Worm (Caenorhabditis elegans) whole organism, young adult: ENCODE results near the gene rcan-1.

ENCODE experiments used
- B0019.2 ChIP-seq: fragments of 200-800 bp; sonication (Bioruptor generic); conservative IDR thresholded peaks from 2 replicates; pipeline ENCODE4 v1.3.6; 2022; ENCODE audit warnings: missing genetic modification reagents, missing genetic modification characterization, missing compliant biosample characterization
- B0261.1 ChIP-seq: sonication (generic microtip); optimal IDR thresholded peaks from 2 replicates; lab custom pipeline; 2016; ENCODE audit warnings: mild to moderate bottlenecking, missing genetic modification characterization, moderate library complexity, missing compliant biosample characterization
- C17E4.6 ChIP-seq: fragments of 200-800 bp; sonication (Bioruptor generic); IDR thresholded peaks from 2 replicates; pipeline ENCODE4 v1.3.6; 2022; ENCODE audit warnings: missing genetic modification reagents, missing genetic modification characterization, missing compliant biosample characterization
- D2030.7 ChIP-seq: fragments of 200-800 bp; sonication (Bioruptor generic); IDR thresholded peaks from 2 replicates; pipeline ENCODE4 v1.3.6; 2022; ENCODE audit warnings: missing genetic modification reagents, missing genetic modification characterization, missing compliant biosample characterization
- F33H1.4 ChIP-seq: fragments of 200-800 bp; sonication (Bioruptor generic); IDR thresholded peaks from 2 replicates; pipeline ENCODE4 v1.3.6; 2022; ENCODE audit warnings: missing genetic modification reagents, missing genetic modification characterization, missing compliant biosample characterization
- F37B4.10 ChIP-seq: fragments of 200-800 bp; sonication (Bioruptor generic); IDR thresholded peaks from 2 replicates; pipeline ENCODE4 v1.3.6; 2022; ENCODE audit warnings: missing genetic modification characterization, missing compliant biosample characterization
- F39B2.1 ChIP-seq: fragments of 200-800 bp; sonication (Bioruptor generic); IDR thresholded peaks from 2 replicates; pipeline ENCODE4 v1.3.6; 2022; ENCODE audit warnings: missing genetic modification reagents, missing genetic modification characterization, missing compliant biosample characterization
- F55B11.4 ChIP-seq: sonication (generic microtip); optimal IDR thresholded peaks from 2 replicates; lab custom pipeline; 2016; ENCODE audit warnings: missing compliant biosample characterization, missing genetic modification characterization, borderline replicate concordance; ENCODE audit not compliant: insufficient read depth
- F57C9.4 ChIP-seq: sonication (generic microtip); optimal IDR thresholded peaks from 2 replicates; lab custom pipeline; 2017; ENCODE audit warnings: mild to moderate bottlenecking, missing genetic modification characterization, missing compliant biosample characterization
- K11D2.4 ChIP-seq: fragments of 200-800 bp; sonication (Bioruptor generic); IDR thresholded peaks from 2 replicates; pipeline ENCODE4 v1.3.6; 2022; ENCODE audit warnings: missing genetic modification reagents, missing genetic modification characterization, missing compliant biosample characterization
- K12H6.12 ChIP-seq: fragments of 200-800 bp; sonication (Bioruptor generic); optimal IDR thresholded peaks from 2 replicates; lab custom pipeline; 2018; ENCODE audit warnings: mild to moderate bottlenecking, missing genetic modification characterization, missing compliant biosample characterization
- Y56A3A.18 ChIP-seq: fragments of 200-800 bp; sonication (Bioruptor generic); IDR thresholded peaks from 2 replicates; pipeline ENCODE4 v1.3.6; 2022; ENCODE audit warnings: missing genetic modification reagents, missing genetic modification characterization, missing compliant biosample characterization
- Y67H2A.10 ChIP-seq: fragments of 200-800 bp; sonication (Bioruptor generic); conservative IDR thresholded peaks from 2 replicates; pipeline ENCODE4 v1.3.6; 2022; ENCODE audit warnings: missing genetic modification reagents, missing genetic modification characterization, missing compliant biosample characterization
- Y79H2A.3 ChIP-seq: fragments of 200-800 bp; sonication (Bioruptor generic); conservative IDR thresholded peaks from 2 replicates; pipeline ENCODE4 v1.3.6; 2022; ENCODE audit warnings: missing genetic modification reagents, missing genetic modification characterization, missing compliant biosample characterization
- ZK185.1 ChIP-seq: sonication (generic microtip); optimal IDR thresholded peaks from 2 replicates; lab custom pipeline; 2016; ENCODE audit warnings: mild to moderate bottlenecking, missing genetic modification characterization, missing compliant biosample characterization; ENCODE audit not compliant: poor library complexity, severe bottlenecking
- ama-1 ChIP-seq, 3 experiments: fragments of 150-350 bp in 1 of 3; sonication (generic microtip) in 2 of 3; optimal IDR thresholded peaks; 2 replicates each; lab custom pipeline; 2014 to 2018; ENCODE audit warnings: missing biosample characterization in 2 of 3, missing genetic modification characterization in 2 of 3, missing genetic modification reagents in 2 of 3
- atf-7 ChIP-seq: sonication (generic microtip); optimal IDR thresholded peaks from 2 replicates; lab custom pipeline; 2017; ENCODE audit warnings: mild to moderate bottlenecking, missing genetic modification characterization, missing compliant biosample characterization
- athp-1 ChIP-seq: sonication (generic microtip); optimal IDR thresholded peaks from 2 replicates; lab custom pipeline; 2017; ENCODE audit warnings: mild to moderate bottlenecking, missing genetic modification characterization, missing compliant biosample characterization
- attf-5 ChIP-seq: fragments of 200-800 bp; sonication (Bioruptor generic); optimal IDR thresholded peaks from 2 replicates; lab custom pipeline; 2018; ENCODE audit warnings: mild to moderate bottlenecking, missing genetic modification characterization, missing compliant biosample characterization
- attf-6 ChIP-seq: fragments of 200-800 bp; sonication (Bioruptor generic); IDR thresholded peaks from 2 replicates; pipeline ENCODE4 v1.3.6; 2022; ENCODE audit warnings: missing genetic modification reagents, missing genetic modification characterization, missing compliant biosample characterization
- ceh-58 ChIP-seq: fragments of 200-800 bp; sonication (Bioruptor generic); IDR thresholded peaks from 2 replicates; pipeline ENCODE4 v1.3.6; 2022; ENCODE audit warnings: missing genetic modification characterization, missing compliant biosample characterization
- ceh-91 ChIP-seq: fragments of 200-800 bp; sonication (Bioruptor generic); IDR thresholded peaks from 2 replicates; pipeline ENCODE4 v1.3.6; 2022; ENCODE audit warnings: missing genetic modification reagents, missing genetic modification characterization, missing compliant biosample characterization
- die-1 ChIP-seq: sonication (generic microtip); optimal IDR thresholded peaks from 2 replicates; lab custom pipeline; 2016; ENCODE audit warnings: missing genotype, mild to moderate bottlenecking, missing genetic modification characterization, missing compliant biosample characterization
- dpff-1 ChIP-seq: sonication (generic microtip); optimal IDR thresholded peaks from 2 replicates; lab custom pipeline; 2017; ENCODE audit warnings: mild to moderate bottlenecking, missing genetic modification characterization, missing compliant biosample characterization
- dpl-1 ChIP-seq: fragments of 150-350 bp; optimal IDR thresholded peaks from 2 replicates; lab custom pipeline; 2014; ENCODE audit warnings: missing biosample characterization, missing genetic modification reagents, missing genetic modification characterization
- efl-1 ChIP-seq: fragments of 150-350 bp; optimal IDR thresholded peaks from 2 replicates; lab custom pipeline; 2014; ENCODE audit warnings: missing biosample characterization, missing genetic modification reagents, missing genetic modification characterization
- egl-44 ChIP-seq: fragments of 200-800 bp; sonication (Bioruptor generic); IDR thresholded peaks from 2 replicates; pipeline ENCODE4 v1.3.6; 2022; ENCODE audit warnings: missing genetic modification reagents, missing genetic modification characterization, missing compliant biosample characterization
- egrh-3 ChIP-seq: fragments of 200-800 bp; sonication (Bioruptor generic); IDR thresholded peaks from 2 replicates; pipeline ENCODE4 v1.3.6; 2022; ENCODE audit warnings: missing genetic modification reagents, missing genetic modification characterization, missing compliant biosample characterization
- ets-4 ChIP-seq: fragments of 200-800 bp; sonication (Bioruptor generic); optimal IDR thresholded peaks from 2 replicates; lab custom pipeline; 2018; ENCODE audit warnings: mild to moderate bottlenecking, missing genetic modification characterization, missing compliant biosample characterization
- hmg-1.2 ChIP-seq: fragments of 200-800 bp; sonication (Bioruptor generic); IDR thresholded peaks from 2 replicates; pipeline ENCODE4 v1.3.6; 2022; ENCODE audit warnings: missing genetic modification reagents, missing genetic modification characterization, missing compliant biosample characterization
- hsf-1 ChIP-seq: fragments of 200-800 bp; sonication (Bioruptor generic); IDR thresholded peaks from 2 replicates; pipeline ENCODE4 v1.3.6; 2022; ENCODE audit warnings: missing genetic modification reagents, missing genetic modification characterization, missing compliant biosample characterization
- let-526 ChIP-seq: fragments of 200-800 bp; sonication (Bioruptor generic); IDR thresholded peaks from 2 replicates; pipeline ENCODE4 v1.3.6; 2022; ENCODE audit warnings: missing genetic modification reagents, missing genetic modification characterization, missing compliant biosample characterization
- lin-26 ChIP-seq: fragments of 200-800 bp; sonication (Bioruptor generic); IDR thresholded peaks from 2 replicates; pipeline ENCODE4 v1.3.6; 2022; ENCODE audit warnings: missing genetic modification reagents, missing genetic modification characterization, missing compliant biosample characterization
- lsl-1 ChIP-seq: fragments of 200-800 bp; sonication (Bioruptor generic); optimal IDR thresholded peaks from 2 replicates; lab custom pipeline; 2018; ENCODE audit warnings: mild to moderate bottlenecking, missing genetic modification characterization, moderate library complexity, missing compliant biosample characterization
- madf-3 ChIP-seq: fragments of 200-800 bp; sonication (Bioruptor generic); IDR thresholded peaks from 2 replicates; pipeline ENCODE4 v1.3.6; 2022; ENCODE audit warnings: missing genetic modification reagents, missing genetic modification characterization, missing compliant biosample characterization
- madf-6 ChIP-seq: fragments of 200-800 bp; sonication (Bioruptor generic); IDR thresholded peaks from 2 replicates; pipeline ENCODE4 v1.3.6; 2022; ENCODE audit warnings: missing genetic modification reagents, missing genetic modification characterization, missing compliant biosample characterization
- madf-8 ChIP-seq: fragments of 200-800 bp; sonication (Bioruptor generic); conservative IDR thresholded peaks from 2 replicates; pipeline ENCODE4 v1.3.6; 2022; ENCODE audit warnings: missing genetic modification reagents, missing genetic modification characterization, missing compliant biosample characterization
- mxl-1 ChIP-seq: sonication (generic microtip); optimal IDR thresholded peaks from 2 replicates; lab custom pipeline; 2016; ENCODE audit warnings: missing genetic modification characterization, missing compliant biosample characterization
- nhr-120 ChIP-seq: fragments of 200-800 bp; sonication (Bioruptor generic); IDR thresholded peaks from 2 replicates; pipeline ENCODE4 v1.3.6; 2022; ENCODE audit warnings: missing genetic modification characterization, missing compliant biosample characterization
- nhr-90 ChIP-seq: sonication (generic microtip); optimal IDR thresholded peaks from 2 replicates; lab custom pipeline; 2016; ENCODE audit warnings: missing genotype, mild to moderate bottlenecking, missing genetic modification characterization, missing compliant biosample characterization
- rec-8 ChIP-seq, 2 experiments: sonication (generic microtip); optimal IDR thresholded peaks; 2 replicates each; lab custom pipeline; 2016; ENCODE audit warnings: mild to moderate bottlenecking in 2 of 2, missing genetic modification characterization in 2 of 2, missing genetic modification reagents in 2 of 2, missing genotype in 2 of 2, missing biosample characterization in 1 of 2, missing compliant biosample characterization in 1 of 2, moderate library complexity in 1 of 2
- sptf-2 ChIP-seq: fragments of 200-800 bp; sonication (Bioruptor generic); optimal IDR thresholded peaks from 2 replicates; lab custom pipeline; 2018; ENCODE audit warnings: mild to moderate bottlenecking, missing genetic modification characterization, missing compliant biosample characterization
- ztf-18 ChIP-seq: sonication (generic microtip); optimal IDR thresholded peaks from 2 replicates; lab custom pipeline; 2016; ENCODE audit warnings: missing genotype, mild to moderate bottlenecking, missing genetic modification characterization, missing compliant biosample characterization
- ztf-22 ChIP-seq: fragments of 200-800 bp; sonication (Bioruptor generic); optimal IDR thresholded peaks from 2 replicates; lab custom pipeline; 2018; ENCODE audit warnings: mild to moderate bottlenecking, missing genetic modification characterization, moderate library complexity, missing compliant biosample characterization
- ztf-6 ChIP-seq: fragments of 200-800 bp; sonication (Bioruptor generic); IDR thresholded peaks from 2 replicates; pipeline ENCODE4 v1.3.6; 2022; ENCODE audit warnings: missing genetic modification reagents, missing genetic modification characterization, missing compliant biosample characterization

The rcan-1 gene

DNA sequence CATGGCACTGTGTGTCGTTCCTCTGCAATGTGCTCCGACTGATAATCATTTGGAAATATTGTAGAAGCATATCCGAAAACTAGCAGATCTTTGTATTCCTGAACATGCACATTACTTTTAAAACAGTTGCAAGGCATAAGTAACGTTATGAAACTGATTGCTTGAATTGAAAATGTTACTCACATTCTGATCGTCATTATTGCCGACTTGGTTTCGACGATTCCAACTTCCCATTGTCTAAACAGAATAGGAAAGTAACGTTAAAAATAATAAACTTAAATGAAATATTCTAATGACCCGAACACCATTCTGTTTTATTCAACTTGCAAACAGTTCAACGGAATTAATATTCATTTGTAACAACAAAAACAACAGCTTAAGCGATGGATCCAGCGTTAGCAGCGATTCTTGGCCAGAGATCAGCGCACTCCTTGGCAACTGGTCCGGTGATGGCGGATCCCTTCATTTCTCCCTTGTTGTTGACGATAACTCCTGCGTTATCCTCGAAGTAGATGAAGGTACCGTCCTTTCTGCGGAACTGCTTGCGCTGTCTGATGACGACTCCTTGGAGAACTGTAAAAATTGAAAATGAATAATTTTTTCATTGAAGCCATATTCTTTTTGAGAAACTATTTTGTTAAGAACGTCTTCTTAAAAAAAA lies 21.5 kb upstream of the rcan-1 start, which contains the start of gene swp-1 (continued):
- 0 out of 2 replicates have a peak, but pooled peaks have one; percentile 24 for TF ChIP-seq egl-44 (GFP tag; lab: Robert Waterston, UW)
- TF ChIP-seq madf-6 (GFP tag; lab: Robert Waterston, UW), result peak; percentile 78
- TF ChIP-seq Y67H2A.10 (GFP tag; lab: Robert Waterston, UW), result no peak
- no peak for TF ChIP-seq ets-4
- peak; percentile 46 for TF ChIP-seq F33H1.4 (GFP tag; lab: Robert Waterston, UW)
- no peak for TF ChIP-seq nhr-90
- no peak for TF ChIP-seq nhr-120 (GFP tag; lab: Robert Waterston, UW)
- TF ChIP-seq ztf-18 (tag; lab: Kevin White, UChicago), result peak; percentile 21
- TF ChIP-seq C17E4.6 (GFP tag; lab: Robert Waterston, UW), result 0 out of 2 replicates have a peak, but pooled peaks have one; percentile 45
- peak; percentile 74 for TF ChIP-seq lin-26 (GFP tag; lab: Robert Waterston, UW)
- TF ChIP-seq dpl-1 (GFP tag; lab: Kevin White, UChicago), result no peak
- peak; percentile 60 for TF ChIP-seq hsf-1 (GFP tag; lab: Robert Waterston, UW)
- TF ChIP-seq, all 124 proteins: peak for 27

DNA sequence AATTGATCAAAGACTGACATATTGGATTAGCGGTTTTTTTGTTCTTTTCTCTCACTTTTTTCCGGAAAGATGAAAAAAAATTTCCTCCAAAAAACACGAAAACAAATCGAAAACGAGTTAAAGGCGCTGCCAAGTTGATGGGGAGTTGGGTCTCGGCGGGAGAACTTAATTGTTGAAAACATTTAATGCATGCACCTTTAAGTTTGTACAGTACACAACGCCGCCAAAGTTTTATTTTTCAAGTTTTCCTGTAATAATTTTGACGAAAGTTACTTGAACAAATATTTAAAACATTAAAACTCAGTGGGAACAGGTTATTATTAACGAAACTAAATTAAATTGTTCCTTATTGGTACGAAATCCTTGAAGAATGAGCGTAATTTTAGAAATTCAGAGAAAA lies 17.6 kb upstream of the rcan-1 start:
- TF ChIP-seq madf-3 (GFP tag; lab: Robert Waterston, UW) (no peak), lsl-1 (peak; percentile 80), madf-8 (peak; percentile 49), F33H1.4 (GFP tag; lab: Robert Waterston, UW) (peak; percentile 79), lin-26 (GFP tag; lab: Robert Waterston, UW) (no peak), K11D2.4 (GFP tag; lab: Robert Waterston, UW) (no peak), B0019.2 (GFP tag; lab: Robert Waterston, UW) (no peak), Y79H2A.3 (GFP tag; lab: Robert Waterston, UW) (no peak), rec-8 (tag; optimal IDR thresholded peaks at IDR 0.05; lab: Kevin White, UChicago) (no peak), dpff-1 (tag; lab: Kevin White, UChicago) (no peak), ztf-22 (GFP tag; lab: Kevin White, UChicago) (no peak), ceh-91 (GFP tag; lab: Robert Waterston, UW) (peak; percentile 41; the same call in 1 of the 2 replicates), ceh-58 (GFP tag; lab: Robert Waterston, UW) (no peak), F55B11.4 (no peak), D2030.7 (GFP tag; lab: Robert Waterston, UW) (peak; percentile 41; the same call in 1 of the 2 replicates), sptf-2 (GFP tag; lab: Kevin White, UChicago) (no peak), K12H6.12 (tag; lab: Kevin White, UChicago) (no peak), die-1 (no peak), ztf-6 (GFP tag; lab: Robert Waterston, UW) (no peak), mxl-1 (tag; lab: Kevin White, UChicago) (no peak), athp-1 (tag; lab: Kevin White, UChicago) (no peak), F57C9.4 (tag; lab: Kevin White, UChicago) (no peak), egrh-3 (GFP tag; lab: Robert Waterston, UW) (no peak), efl-1 (GFP tag; lab: Kevin White, UChicago) (peak; percentile 83), ZK185.1 (no peak), atf-7 (no peak), ztf-18 (tag; lab: Kevin White, UChicago) (no peak), let-526 (no peak), hmg-1.2 (GFP tag; lab: Robert Waterston, UW) (no peak), nhr-90 (no peak), F39B2.1 (GFP tag; lab: Robert Waterston, UW) (no peak), B0261.1 (no peak), F37B4.10 (GFP tag; lab: Robert Waterston, UW) (no peak), attf-6 (no peak), Y56A3A.18 (GFP tag; lab: Robert Waterston, UW) (no peak), ama-1 (optimal IDR thresholded peaks at IDR 0.05; lab: Kevin White, UChicago) (no peak), ama-1 (GFP tag; optimal IDR thresholded peaks at IDR 0.05; lab: Kevin White, UChicago) (no peak), attf-5 (GFP tag; lab: Kevin White, UChicago) (no peak)
